Worm (Caenorhabditis elegans) whole organism, L4 larva: ENCODE data around the gene ZK228.3.

ENCODE experiments used
- F10B5.3 ChIP-seq: sonication (generic microtip); optimal IDR thresholded peaks from 2 replicates; lab custom pipeline; 2016; ENCODE audit warnings: mild to moderate bottlenecking, missing genetic modification characterization, missing compliant biosample characterization
- F44E2.7 ChIP-seq: fragments of 200-800 bp; sonication (Bioruptor generic); IDR thresholded peaks from 2 replicates; pipeline ENCODE4 v2.1.2; 2022; ENCODE audit warnings: missing genetic modification characterization, missing compliant biosample characterization
- aha-1 ChIP-seq: fragments of 150-350 bp; peaks from one replicate; lab custom pipeline; 2014; ENCODE audit warnings: missing biosample characterization, missing genetic modification characterization
- ama-1 ChIP-seq: fragments of 150-350 bp; optimal IDR thresholded peaks from 2 replicates; lab custom pipeline; 2014; ENCODE audit warnings: inconsistent platforms, mixed read lengths
- ces-1 ChIP-seq: fragments of 150-350 bp; sonication (generic microtip); optimal IDR thresholded peaks from 4 replicates; lab custom pipeline; 2014; ENCODE audit warnings: missing biosample characterization, missing genetic modification reagents, missing genetic modification characterization
- dmd-6 ChIP-seq: fragments of 200-800 bp; sonication (Bioruptor generic); IDR thresholded peaks from 2 replicates; pipeline ENCODE4 v1.3.6; 2022; ENCODE audit warnings: missing genetic modification reagents, missing genetic modification characterization, missing compliant biosample characterization
- fos-1 ChIP-seq: fragments of 150-350 bp; optimal IDR thresholded peaks from 2 replicates; lab custom pipeline; 2014; ENCODE audit warnings: missing biosample characterization, missing genetic modification characterization
- lin-39 ChIP-seq: fragments of 150-350 bp; optimal IDR thresholded peaks from 2 replicates; lab custom pipeline; 2014; ENCODE audit warnings: missing biosample characterization, missing genetic modification reagents, missing genetic modification characterization
- mdt-29 ChIP-seq: fragments of 200-800 bp; sonication (Bioruptor generic); IDR thresholded peaks from 2 replicates; pipeline ENCODE4 v1.3.6; 2022; ENCODE audit warnings: missing genetic modification reagents, missing genetic modification characterization, missing compliant biosample characterization
- nhr-10 ChIP-seq: fragments of 150-350 bp; optimal IDR thresholded peaks from 2 replicates; lab custom pipeline; 2014; ENCODE audit warnings: missing biosample characterization, missing genetic modification characterization
- nhr-41 ChIP-seq: fragments of 200-800 bp; sonication (Bioruptor generic); IDR thresholded peaks from 2 replicates; pipeline ENCODE4 v1.3.6; 2022; ENCODE audit warnings: missing genetic modification reagents, missing genetic modification characterization, missing compliant biosample characterization
- pha-4 ChIP-seq, 2 experiments: fragments of 150-350 bp in 1 of 2; fragments of 200-800 bp in 1 of 2; sonication (Bioruptor generic) in 1 of 2; IDR thresholded peaks in 1 of 2; optimal IDR thresholded peaks in 1 of 2; 2 replicates each; pipeline versions ENCODE4 v1.3.6 to Lab custom; 2014 to 2022; ENCODE audit warnings: missing genetic modification characterization in 2 of 2, missing genetic modification reagents in 2 of 2, missing biosample characterization in 1 of 2, missing compliant biosample characterization in 1 of 2
- unc-130 ChIP-seq: sonication (generic microtip); optimal IDR thresholded peaks from 2 replicates; lab custom pipeline; 2016; ENCODE audit warnings: missing genetic modification reagents, missing genetic modification characterization, missing compliant biosample characterization
- zag-1 ChIP-seq: fragments of 150-350 bp; optimal IDR thresholded peaks from 2 replicates; lab custom pipeline; 2014; ENCODE audit warnings: missing biosample characterization, missing genetic modification characterization

ce11 chrV:18434961-18435360 is 26.1 kb downstream of the ZK228.3 start, which contains the start of gene ZK262.20:
- TF ChIP-seq ama-1 (lab: Kevin White, UChicago) (no peak), unc-130 (GFP tag; lab: Kevin White, UChicago) (no peak), zag-1 (tag; lab: Kevin White, UChicago) (no peak), F44E2.7 (GFP tag; lab: Robert Waterston, UW) (no peak), pha-4 (GFP tag; IDR thresholded peaks at IDR 0.05; lab: Robert Waterston, UW) (no peak), pha-4 (tag; optimal IDR thresholded peaks at IDR 0.05; lab: Kevin White, UChicago) (no peak), F10B5.3 (tag; lab: Kevin White, UChicago) (no peak), fos-1 (tag; lab: Kevin White, UChicago) (no peak), mdt-29 (GFP tag; lab: Robert Waterston, UW) (no peak), lin-39 (tag; lab: Kevin White, UChicago) (no peak), nhr-41 (no peak), aha-1 (tag; lab: Kevin White, UChicago) (no peak), ces-1 (GFP tag; lab: Kevin White, UChicago) (no peak), nhr-10 (tag; lab: Kevin White, UChicago) (no peak), dmd-6 (GFP tag; lab: Robert Waterston, UW) (no peak)
